Worm (Caenorhabditis elegans) whole organism, mixed stage, embryonic: ENCODE measurements around the gene T07D1.3.

Experiments used
- bed-3 ChIP-seq: fragments of 200-800 bp; sonication (Bioruptor generic); optimal IDR thresholded peaks from 3 replicates; lab custom pipeline; 2018; ENCODE audit warnings: mild to moderate bottlenecking, missing genetic modification characterization, moderate library complexity, missing compliant biosample characterization
- ceh-39 ChIP-seq: fragments of 150-350 bp; optimal IDR thresholded peaks from 2 replicates; lab custom pipeline; 2014; ENCODE audit warnings: missing biosample characterization, missing genetic modification characterization
- flh-1 ChIP-seq: fragments of 200-800 bp; sonication (Bioruptor generic); optimal IDR thresholded peaks from 2 replicates; lab custom pipeline; 2018; ENCODE audit warnings: mild to moderate bottlenecking, missing genetic modification characterization, moderate library complexity, missing compliant biosample characterization
- mep-1 ChIP-seq: fragments of 150-350 bp; optimal IDR thresholded peaks from 2 replicates; lab custom pipeline; 2017; ENCODE audit warnings: missing biosample characterization, missing genetic modification reagents, missing genetic modification characterization, inconsistent platforms
- nhr-12 ChIP-seq: fragments of 150-350 bp; optimal IDR thresholded peaks from 2 replicates; lab custom pipeline; 2014; ENCODE audit warnings: missing biosample characterization, missing genetic modification characterization
- nhr-28 ChIP-seq: fragments of 150-350 bp; optimal IDR thresholded peaks from 2 replicates; lab custom pipeline; 2014; ENCODE audit warnings: missing biosample characterization, missing genetic modification characterization
- unc-39 ChIP-seq: fragments of 150-350 bp; optimal IDR thresholded peaks from 2 replicates; lab custom pipeline; 2014; ENCODE audit warnings: missing biosample characterization, missing genetic modification characterization
- unc-62 ChIP-seq: fragments of 150-350 bp; optimal IDR thresholded peaks from 2 replicates; lab custom pipeline; 2014; ENCODE audit warnings: missing biosample characterization, missing genetic modification reagents, missing genetic modification characterization

ce11 chrX:2439309-2439708 is 3.9 kb downstream of the T07D1.3 start:
- TF ChIP-seq ceh-39 (tag; lab: Kevin White, UChicago) (no peak), nhr-12 (tag; lab: Kevin White, UChicago) (no peak), mep-1 (no peak), nhr-28 (tag; lab: Kevin White, UChicago) (no peak), bed-3 (no peak), unc-62 (GFP tag; lab: Kevin White, UChicago) (no peak), unc-39 (no peak), flh-1 (no peak)
